Fruit fly (Drosophila melanogaster): Measurements from ENCODE around the gene Past1.
A peak's percentile ranks its signal among the peaks of the same experiment; 100 is the strongest.

Past1 gene

DNA sequence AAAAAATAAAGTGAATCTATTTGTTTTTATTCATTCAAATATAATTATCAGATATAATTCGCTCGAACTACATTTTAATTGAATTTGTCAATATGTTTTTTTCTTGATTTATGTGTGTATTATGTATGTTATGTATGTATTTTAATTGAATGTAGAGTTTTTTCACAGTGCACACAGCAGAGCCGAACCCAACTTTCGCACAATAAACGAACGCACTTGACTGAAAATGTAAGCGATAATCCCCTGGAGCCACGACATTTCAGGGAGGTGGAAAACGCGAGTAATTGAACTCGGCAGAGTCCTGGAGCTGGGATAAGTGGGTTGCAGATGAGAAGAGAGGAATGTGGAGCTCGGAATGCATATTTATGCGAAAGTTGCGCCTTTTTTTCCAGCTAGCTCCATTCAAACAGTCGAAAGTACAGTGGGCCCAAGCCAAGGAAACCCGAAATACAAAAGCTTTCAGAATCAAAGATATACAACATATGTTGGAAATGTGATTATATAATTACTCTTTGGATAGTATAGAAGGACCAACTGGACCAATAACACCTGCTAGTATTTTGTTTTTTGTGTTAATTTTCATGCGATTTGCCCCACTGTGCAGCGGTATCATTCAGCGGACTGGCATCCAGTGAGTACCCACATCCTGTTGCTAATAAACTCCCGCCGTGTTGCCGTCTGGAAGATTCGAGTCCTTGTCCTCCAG is 31.0 kb downstream of the Past1 start (continued):
- TF ChIP-seq CG30431 (GFP tag; optimal IDR thresholded peaks at IDR 0.05): no peak
- peak; percentile 52 for TF ChIP-seq CG6813 (GFP tag; optimal IDR thresholded peaks at IDR 0.05)
- no peak for TF ChIP-seq Dref (GFP tag; IDR thresholded peaks at IDR 0.05)
- no peak; the same call in 1 of the 2 replicates for TF ChIP-seq vvl (GFP tag; IDR thresholded peaks at IDR 0.05)
- TF ChIP-seq CG9797 (GFP tag; optimal IDR thresholded peaks at IDR 0.05): no peak
- no peak for TF ChIP-seq BtbVII (GFP tag; optimal IDR thresholded peaks at IDR 0.05)
- TF ChIP-seq Oli (tag; optimal IDR thresholded peaks at IDR 0.05): peak; percentile 46
- TF ChIP-seq CG5245 (GFP tag; optimal IDR thresholded peaks at IDR 0.05): no peak
- no peak for TF ChIP-seq CG4730 (GFP tag; IDR thresholded peaks at IDR 0.05)
- TF ChIP-seq nmo (GFP tag; optimal IDR thresholded peaks at IDR 0.05): no peak
- peak; percentile 15 to 26 for TF ChIP-seq dpn (GFP tag; optimal IDR thresholded peaks at IDR 0.05)
- no peak for TF ChIP-seq CG4854 (GFP tag; optimal IDR thresholded peaks at IDR 0.05)
- TF ChIP-seq MBD-R2 (GFP tag; IDR thresholded peaks at IDR 0.05): no peak
- no peak for TF ChIP-seq Neu2 (GFP tag; optimal IDR thresholded peaks at IDR 0.05; ENCODE audit: borderline replicate concordance)
- TF ChIP-seq ara (GFP tag; IDR thresholded peaks at IDR 0.05): no peak
- peak; percentile 57 for TF ChIP-seq CG12769 (tag; optimal IDR thresholded peaks at IDR 0.05)
- TF ChIP-seq CG11695 (GFP tag; IDR thresholded peaks at IDR 0.05): no peak
- TF ChIP-seq bcd (GFP tag; optimal IDR thresholded peaks at IDR 0.05): peak; percentile 30
- TF ChIP-seq bbx (GFP tag; IDR thresholded peaks at IDR 0.05; ENCODE audit: partially characterized antibody): no peak
- TF ChIP-seq Hr39 (optimal IDR thresholded peaks at IDR 0.05): no peak
- TF ChIP-seq CG32767 (GFP tag; IDR thresholded peaks at IDR 0.05): no peak
- TF ChIP-seq CG1529 (GFP tag; optimal IDR thresholded peaks at IDR 0.05): no peak
- TF ChIP-seq fd3F (GFP tag; optimal IDR thresholded peaks at IDR 0.05): no peak
- no peak for TF ChIP-seq yki (optimal IDR thresholded peaks at IDR 0.05)
- no peak for TF ChIP-seq cas (GFP tag; IDR thresholded peaks at IDR 0.05)
- TF ChIP-seq otp (GFP tag; IDR thresholded peaks at IDR 0.05): 0 out of 3 replicates have a peak, but pooled peaks have one; percentile 19
- TF ChIP-seq CG3838 (GFP tag; optimal IDR thresholded peaks at IDR 0.05): no peak
- TF ChIP-seq CG10543 (GFP tag; optimal IDR thresholded peaks at IDR 0.05): no peak
- no peak for TF ChIP-seq knrl (GFP tag; IDR thresholded peaks at IDR 0.05; ENCODE audit: partially characterized antibody)
- TF ChIP-seq CG16779 (GFP tag; IDR thresholded peaks at IDR 0.05): no peak
- TF ChIP-seq crol (GFP tag; IDR thresholded peaks at IDR 0.05): no peak
- no peak for TF ChIP-seq NC2β (GFP tag; optimal IDR thresholded peaks at IDR 0.05)
- TF ChIP-seq chn (GFP tag; optimal IDR thresholded peaks at IDR 0.05): no peak
- no peak for TF ChIP-seq CG4707 (GFP tag; optimal IDR thresholded peaks at IDR 0.05)
- TF ChIP-seq tio (GFP tag; optimal IDR thresholded peaks at IDR 0.05): no peak
- no peak for TF ChIP-seq CG12236 (GFP tag; optimal IDR thresholded peaks at IDR 0.05)
- TF ChIP-seq sens-2 (GFP tag; IDR thresholded peaks at IDR 0.05): no peak
- no peak for TF ChIP-seq pita (GFP tag; optimal IDR thresholded peaks at IDR 0.05)
- TF ChIP-seq dmrt99B (tag; optimal IDR thresholded peaks at IDR 0.05): peak; percentile 40
- peak; percentile 12 for TF ChIP-seq Hsf (GFP tag; optimal IDR thresholded peaks at IDR 0.05)
- no peak for TF ChIP-seq tgo (GFP tag; IDR thresholded peaks at IDR 0.05)
- TF ChIP-seq CG13123 (GFP tag; optimal IDR thresholded peaks at IDR 0.05): no peak
- no peak for TF ChIP-seq slou (GFP tag; optimal IDR thresholded peaks at IDR 0.05)
- no peak for TF ChIP-seq psq (GFP tag; optimal IDR thresholded peaks at IDR 0.05)
- no peak for TF ChIP-seq Kr (GFP tag; optimal IDR thresholded peaks at IDR 0.05)
- no peak for TF ChIP-seq eyg (GFP tag; optimal IDR thresholded peaks at IDR 0.05)
- no peak for TF ChIP-seq CG2116 (GFP tag; optimal IDR thresholded peaks at IDR 0.05)
- TF ChIP-seq ap (GFP tag; IDR thresholded peaks at IDR 0.05): no peak
- no peak for TF ChIP-seq Ets97D (GFP tag; optimal IDR thresholded peaks at IDR 0.05)
- TF ChIP-seq en (GFP tag; optimal IDR thresholded peaks at IDR 0.05): no peak
- peak; percentile 33; the same call in 1 of the 2 replicates for TF ChIP-seq CG9215 (GFP tag; IDR thresholded peaks at IDR 0.05)
- TF ChIP-seq odd (GFP tag; optimal IDR thresholded peaks at IDR 0.05): no peak

Data from whole organism, embryonic.